Worm (Caenorhabditis elegans): Measurements from ENCODE around the gene irld-26.

ce11 chrV:16174109-16174508, 30.9 kb upstream of the irld-26 start:
- TF ChIP-seq ztf-23 (GFP tag; IDR thresholded peaks at IDR 0.05) (no peak), T22C8.4 (GFP tag; IDR thresholded peaks at IDR 0.05) (no peak), flt-1 (GFP tag; IDR thresholded peaks at IDR 0.05) (no peak), klf-2 (GFP tag; conservative IDR thresholded peaks at IDR 0.05) (no peak), tab-1 (GFP tag; IDR thresholded peaks at IDR 0.05) (no peak)
